Worm (Caenorhabditis elegans) whole organism, midembryonic: ENCODE results near the gene ufbp-1.

Experiments
- flt-1 ChIP-seq: fragments of 200-800 bp; sonication (Bioruptor generic); IDR thresholded peaks from 2 replicates; pipeline ENCODE4 v1.3.6; 2022; ENCODE audit warnings: missing genetic modification characterization, missing compliant biosample characterization
- tab-1 ChIP-seq: fragments of 200-800 bp; sonication (Bioruptor generic); IDR thresholded peaks from 2 replicates; pipeline ENCODE4 v1.3.6; 2022; ENCODE audit warnings: missing genetic modification characterization, missing compliant biosample characterization

DNA sequence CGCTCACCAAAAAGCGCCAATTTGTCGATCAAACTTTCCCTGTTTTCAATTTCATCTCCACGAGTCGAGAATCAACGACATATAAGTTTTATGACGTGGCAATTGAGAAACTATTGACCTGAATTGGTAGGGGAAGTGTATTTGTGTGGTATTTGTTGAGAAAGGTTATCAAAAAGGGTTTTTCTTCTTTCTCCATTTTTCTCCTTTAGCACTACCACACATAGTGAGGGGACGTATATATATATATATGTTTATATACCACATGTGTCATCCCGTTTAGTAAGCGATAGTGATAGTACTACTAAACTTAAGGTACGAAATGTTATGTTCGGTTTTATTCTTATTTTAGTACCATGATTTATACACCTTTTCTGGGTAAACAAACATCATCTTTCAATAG, 14.2 kb upstream of the ufbp-1 start:
- no peak for TF ChIP-seq tab-1 (GFP tag; lab: Robert Waterston, UW)
- TF ChIP-seq flt-1 (GFP tag; lab: Robert Waterston, UW): no peak
